Fruit fly (Drosophila melanogaster): ENCODE data around the gene mira.

The mira gene

dm6 chr3R:19902328-19902727, 32.6 kb downstream of the mira start (continued):
- TF ChIP-seq vvl (GFP tag; IDR thresholded peaks at IDR 0.05) (no peak; the same call in 1 of the 2 replicates), Nf-YC (tag; optimal IDR thresholded peaks at IDR 0.05) (peak; percentile 36), Mes4 (GFP tag; optimal IDR thresholded peaks at IDR 0.05) (no peak), Hr51 (GFP tag; optimal IDR thresholded peaks at IDR 0.05) (no peak), Hr39 (optimal IDR thresholded peaks at IDR 0.05) (no peak), fru (optimal IDR thresholded peaks at IDR 0.05) (no peak), Dek (tag; optimal IDR thresholded peaks at IDR 0.05) (no peak), CG1647 (GFP tag; optimal IDR thresholded peaks at IDR 0.05) (no peak), Ets97D (GFP tag; optimal IDR thresholded peaks at IDR 0.05) (no peak), CG7786 (GFP tag; optimal IDR thresholded peaks at IDR 0.05) (no peak), CG11456 (GFP tag; IDR thresholded peaks at IDR 0.05) (no peak), CHES-1-like (GFP tag; optimal IDR thresholded peaks at IDR 0.05) (no peak), scrt (GFP tag; optimal IDR thresholded peaks at IDR 0.05) (no peak), Ada2b (GFP tag; IDR thresholded peaks at IDR 0.05) (peak; percentile 25; the same call in 1 of the 2 replicates), Sry-β (GFP tag; optimal IDR thresholded peaks at IDR 0.05) (no peak), CG33213 (GFP tag; optimal IDR thresholded peaks at IDR 0.05) (no peak), HLH54F (GFP tag; optimal IDR thresholded peaks at IDR 0.05) (no peak), Nf-YA (GFP tag; IDR thresholded peaks at IDR 0.05) (no peak), eyg (GFP tag; optimal IDR thresholded peaks at IDR 0.05) (no peak), sc (optimal IDR thresholded peaks at IDR 0.05) (no peak), sc (GFP tag; optimal IDR thresholded peaks at IDR 0.05) (no peak), Opbp (GFP tag; IDR thresholded peaks at IDR 0.05; ENCODE audit: partially characterized antibody) (no peak), Meics (GFP tag; optimal IDR thresholded peaks at IDR 0.05) (peak; percentile 46), oc (tag; optimal IDR thresholded peaks at IDR 0.05) (no peak), dm (GFP tag; optimal IDR thresholded peaks at IDR 0.05) (no peak), CG12769 (tag; optimal IDR thresholded peaks at IDR 0.05) (peak; percentile 61), CG3163 (GFP tag; optimal IDR thresholded peaks at IDR 0.05) (no peak), Jarid2 (GFP tag; optimal IDR thresholded peaks at IDR 0.05) (no peak), CG8089 (GFP tag; optimal IDR thresholded peaks at IDR 0.05) (no peak), chinmo (GFP tag; IDR thresholded peaks at IDR 0.05; ENCODE audit: partially characterized antibody) (peak; percentile 83; the same call in 3 of the 4 replicates), Aef1 (GFP tag; IDR thresholded peaks at IDR 0.05) (no peak), luna (GFP tag; optimal IDR thresholded peaks at IDR 0.05) (no peak), fd96Cb (tag; optimal IDR thresholded peaks at IDR 0.05) (no peak), Oaz (GFP tag; IDR thresholded peaks at IDR 0.05) (no peak), CG10321 (GFP tag; IDR thresholded peaks at IDR 0.05) (no peak), CG10654 (GFP tag; optimal IDR thresholded peaks at IDR 0.05) (no peak), kah (GFP tag; optimal IDR thresholded peaks at IDR 0.05) (no peak), salm (tag; optimal IDR thresholded peaks at IDR 0.05) (no peak), phol (tag; optimal IDR thresholded peaks at IDR 0.05) (no peak), Dll (GFP tag; IDR thresholded peaks at IDR 0.05; ENCODE audit: partially characterized antibody) (no peak), cato (GFP tag; optimal IDR thresholded peaks at IDR 0.05; ENCODE audit: borderline replicate concordance) (no peak), kni (GFP tag; optimal IDR thresholded peaks at IDR 0.05) (no peak), corto (GFP tag; optimal IDR thresholded peaks at IDR 0.05) (no peak), Fer1 (GFP tag; optimal IDR thresholded peaks at IDR 0.05) (peak; percentile 43), CG3847 (GFP tag; IDR thresholded peaks at IDR 0.05) (no peak), abd-A (tag; optimal IDR thresholded peaks at IDR 0.05) (no peak), ac (GFP tag; optimal IDR thresholded peaks at IDR 0.05) (no peak), fd102C (GFP tag; optimal IDR thresholded peaks at IDR 0.05) (no peak), al (GFP tag; IDR thresholded peaks at IDR 0.05) (no peak), ro (GFP tag; IDR thresholded peaks at IDR 0.05) (no peak), sug (tag; optimal IDR thresholded peaks at IDR 0.05) (no peak), CG31365 (tag; optimal IDR thresholded peaks at IDR 0.05) (no peak), CG7745 (tag; optimal IDR thresholded peaks at IDR 0.05) (no peak)
